Worm (Caenorhabditis elegans) whole organism, young adult: ENCODE results near the gene Y57G11C.42.

ENCODE experiments used
- B0261.1 ChIP-seq: sonication (generic microtip); optimal IDR thresholded peaks from 2 replicates; lab custom pipeline; 2016; ENCODE audit warnings: mild to moderate bottlenecking, missing genetic modification characterization, moderate library complexity, missing compliant biosample characterization
- B0336.3 ChIP-seq: fragments of 200-800 bp; sonication (Bioruptor generic); IDR thresholded peaks from 2 replicates; pipeline ENCODE4 v1.3.6; 2022; ENCODE audit warnings: missing genetic modification characterization, missing compliant biosample characterization
- C17E4.6 ChIP-seq: fragments of 200-800 bp; sonication (Bioruptor generic); IDR thresholded peaks from 2 replicates; pipeline ENCODE4 v1.3.6; 2022; ENCODE audit warnings: missing genetic modification reagents, missing genetic modification characterization, missing compliant biosample characterization
- F10E7.11 ChIP-seq: sonication (generic microtip); optimal IDR thresholded peaks from 2 replicates; lab custom pipeline; 2017; ENCODE audit warnings: mild to moderate bottlenecking, missing genetic modification characterization, moderate library complexity, missing compliant biosample characterization
- F39B2.1 ChIP-seq: fragments of 200-800 bp; sonication (Bioruptor generic); IDR thresholded peaks from 2 replicates; pipeline ENCODE4 v1.3.6; 2022; ENCODE audit warnings: missing genetic modification reagents, missing genetic modification characterization, missing compliant biosample characterization
- F52B5.7 ChIP-seq: sonication (generic microtip); optimal IDR thresholded peaks from 2 replicates; lab custom pipeline; 2016; ENCODE audit warnings: mild to moderate bottlenecking, missing genetic modification characterization, missing compliant biosample characterization
- K11D2.4 ChIP-seq: fragments of 200-800 bp; sonication (Bioruptor generic); IDR thresholded peaks from 2 replicates; pipeline ENCODE4 v1.3.6; 2022; ENCODE audit warnings: missing genetic modification reagents, missing genetic modification characterization, missing compliant biosample characterization
- K12H6.12 ChIP-seq: fragments of 200-800 bp; sonication (Bioruptor generic); optimal IDR thresholded peaks from 2 replicates; lab custom pipeline; 2018; ENCODE audit warnings: mild to moderate bottlenecking, missing genetic modification characterization, missing compliant biosample characterization
- T07F8.4 ChIP-seq: sonication (generic microtip); optimal IDR thresholded peaks from 2 replicates; lab custom pipeline; 2016; ENCODE audit warnings: mild to moderate bottlenecking, missing genetic modification characterization, moderate library complexity, missing compliant biosample characterization
- T26A5.8 ChIP-seq: sonication (generic microtip); optimal IDR thresholded peaks from 2 replicates; lab custom pipeline; 2016; ENCODE audit warnings: missing genetic modification characterization, missing compliant biosample characterization
- Y53F4B.3 ChIP-seq: fragments of 200-800 bp; sonication (Bioruptor generic); IDR thresholded peaks from 2 replicates; pipeline ENCODE4 v1.3.6; 2022; ENCODE audit warnings: missing genetic modification reagents, missing genetic modification characterization, missing compliant biosample characterization
- Y56A3A.18 ChIP-seq: fragments of 200-800 bp; sonication (Bioruptor generic); IDR thresholded peaks from 2 replicates; pipeline ENCODE4 v1.3.6; 2022; ENCODE audit warnings: missing genetic modification reagents, missing genetic modification characterization, missing compliant biosample characterization
- Y79H2A.3 ChIP-seq: fragments of 200-800 bp; sonication (Bioruptor generic); conservative IDR thresholded peaks from 2 replicates; pipeline ENCODE4 v1.3.6; 2022; ENCODE audit warnings: missing genetic modification reagents, missing genetic modification characterization, missing compliant biosample characterization
- Y95B8A.8 ChIP-seq: fragments of 200-800 bp; sonication (Bioruptor generic); IDR thresholded peaks from 2 replicates; pipeline ENCODE4 v1.3.6; 2022; ENCODE audit warnings: missing genetic modification reagents, missing genetic modification characterization, missing compliant biosample characterization
- aptf-2 ChIP-seq: fragments of 200-800 bp; sonication (Bioruptor generic); conservative IDR thresholded peaks from 2 replicates; pipeline ENCODE4 v1.3.6; 2022; ENCODE audit warnings: missing genetic modification reagents, missing genetic modification characterization, missing compliant biosample characterization
- aptf-3 ChIP-seq: fragments of 200-800 bp; sonication (Bioruptor generic); IDR thresholded peaks from 2 replicates; pipeline ENCODE4 v1.3.6; 2022; ENCODE audit warnings: missing genetic modification characterization, missing compliant biosample characterization
- bed-1 ChIP-seq: fragments of 200-800 bp; sonication (Bioruptor generic); IDR thresholded peaks from 2 replicates; pipeline ENCODE4 v1.3.6; 2022; ENCODE audit warnings: missing genetic modification reagents, missing genetic modification characterization, missing compliant biosample characterization
- ccch-3 ChIP-seq: fragments of 200-800 bp; sonication (Bioruptor generic); optimal IDR thresholded peaks from 2 replicates; lab custom pipeline; 2018; ENCODE audit warnings: mild to moderate bottlenecking, missing genetic modification characterization, missing compliant biosample characterization
- ceh-40 ChIP-seq: fragments of 200-800 bp; sonication (Bioruptor generic); IDR thresholded peaks from 2 replicates; pipeline ENCODE4 v1.3.6; 2022; ENCODE audit warnings: missing genetic modification characterization, missing compliant biosample characterization
- ceh-58 ChIP-seq: fragments of 200-800 bp; sonication (Bioruptor generic); IDR thresholded peaks from 2 replicates; pipeline ENCODE4 v1.3.6; 2022; ENCODE audit warnings: missing genetic modification characterization, missing compliant biosample characterization
- dpff-1 ChIP-seq: sonication (generic microtip); optimal IDR thresholded peaks from 2 replicates; lab custom pipeline; 2017; ENCODE audit warnings: mild to moderate bottlenecking, missing genetic modification characterization, missing compliant biosample characterization
- egl-18 ChIP-seq: fragments of 200-800 bp; sonication (Bioruptor generic); IDR thresholded peaks from 2 replicates; pipeline ENCODE4 v1.3.6; 2022; ENCODE audit warnings: missing genetic modification reagents, missing genetic modification characterization, missing compliant biosample characterization
- ekl-4 ChIP-seq: fragments of 200-800 bp; sonication (Bioruptor generic); IDR thresholded peaks from 2 replicates; pipeline ENCODE4 v1.3.6; 2022; ENCODE audit warnings: missing genetic modification reagents, missing genetic modification characterization, missing compliant biosample characterization
- fkh-3 ChIP-seq: sonication (generic microtip); optimal IDR thresholded peaks from 2 replicates; lab custom pipeline; 2016; ENCODE audit warnings: mild to moderate bottlenecking, missing genetic modification characterization, missing compliant biosample characterization
- gei-17 ChIP-seq: fragments of 200-800 bp; sonication (Bioruptor generic); optimal IDR thresholded peaks from 2 replicates; lab custom pipeline; 2018; ENCODE audit warnings: mild to moderate bottlenecking, missing genetic modification characterization, missing compliant biosample characterization
- hlh-26 ChIP-seq: fragments of 200-800 bp; sonication (Bioruptor generic); conservative IDR thresholded peaks from 2 replicates; pipeline ENCODE4 v1.3.6; 2022; ENCODE audit warnings: missing genetic modification reagents, missing genetic modification characterization, missing compliant biosample characterization
- hmg-1.2 ChIP-seq: fragments of 200-800 bp; sonication (Bioruptor generic); IDR thresholded peaks from 2 replicates; pipeline ENCODE4 v1.3.6; 2022; ENCODE audit warnings: missing genetic modification reagents, missing genetic modification characterization, missing compliant biosample characterization
- lin-26 ChIP-seq: fragments of 200-800 bp; sonication (Bioruptor generic); IDR thresholded peaks from 2 replicates; pipeline ENCODE4 v1.3.6; 2022; ENCODE audit warnings: missing genetic modification reagents, missing genetic modification characterization, missing compliant biosample characterization
- lin-35 ChIP-seq, 3 experiments: fragments of 150-350 bp in 2 of 3; sonication (generic microtip) in 1 of 3; optimal IDR thresholded peaks; 2 replicates each; lab custom pipeline; 2014 to 2018; ENCODE audit warnings: missing biosample characterization in 3 of 3, missing genetic modification characterization in 3 of 3, missing genetic modification reagents in 3 of 3
- lsy-27 ChIP-seq: sonication (generic microtip); optimal IDR thresholded peaks from 2 replicates; lab custom pipeline; 2017; ENCODE audit warnings: missing genetic modification characterization, mild to moderate bottlenecking, missing compliant biosample characterization, antibody characterized with exemption, missing genotype, borderline replicate concordance; ENCODE audit not compliant: insufficient read depth
- madf-10 ChIP-seq: sonication (generic microtip); optimal IDR thresholded peaks from 2 replicates; lab custom pipeline; 2016; ENCODE audit warnings: mild to moderate bottlenecking, missing genetic modification characterization, missing compliant biosample characterization
- mes-4 ChIP-seq: sonication (generic microtip); optimal IDR thresholded peaks from 2 replicates; lab custom pipeline; 2016; ENCODE audit warnings: missing genotype, missing genetic modification characterization, missing compliant biosample characterization
- nhr-120 ChIP-seq: fragments of 200-800 bp; sonication (Bioruptor generic); IDR thresholded peaks from 2 replicates; pipeline ENCODE4 v1.3.6; 2022; ENCODE audit warnings: missing genetic modification characterization, missing compliant biosample characterization
- nhr-179 ChIP-seq: sonication (generic microtip); optimal IDR thresholded peaks from 2 replicates; lab custom pipeline; 2016; ENCODE audit warnings: mild to moderate bottlenecking, missing genetic modification characterization, missing compliant biosample characterization
- nhr-90 ChIP-seq: sonication (generic microtip); optimal IDR thresholded peaks from 2 replicates; lab custom pipeline; 2016; ENCODE audit warnings: missing genotype, mild to moderate bottlenecking, missing genetic modification characterization, missing compliant biosample characterization
- pbrm-1 ChIP-seq: fragments of 200-800 bp; sonication (Bioruptor generic); IDR thresholded peaks from 2 replicates; pipeline ENCODE4 v1.3.6; 2022; ENCODE audit warnings: missing genetic modification reagents, missing genetic modification characterization, missing compliant biosample characterization
- pha-4 ChIP-seq: fragments of 150-350 bp; sonication (generic microtip); optimal IDR thresholded peaks from 2 replicates; lab custom pipeline; 2014; ENCODE audit warnings: missing biosample characterization, missing genetic modification reagents, missing genetic modification characterization
- rcor-1 ChIP-seq: fragments of 200-800 bp; sonication (Bioruptor generic); IDR thresholded peaks from 2 replicates; pipeline ENCODE4 v1.3.6; 2022; ENCODE audit warnings: missing genetic modification reagents, missing genetic modification characterization, missing compliant biosample characterization
- rec-8 ChIP-seq, 2 experiments: sonication (generic microtip); optimal IDR thresholded peaks; 2 replicates each; lab custom pipeline; 2016; ENCODE audit warnings: mild to moderate bottlenecking in 2 of 2, missing genetic modification characterization in 2 of 2, missing genetic modification reagents in 2 of 2, missing genotype in 2 of 2, missing biosample characterization in 1 of 2, missing compliant biosample characterization in 1 of 2, moderate library complexity in 1 of 2
- repo-1 ChIP-seq: sonication (generic microtip); optimal IDR thresholded peaks from 2 replicates; lab custom pipeline; 2017; ENCODE audit warnings: mild to moderate bottlenecking, missing genetic modification characterization, missing compliant biosample characterization
- sdz-38 ChIP-seq: sonication (generic microtip); optimal IDR thresholded peaks from 2 replicates; lab custom pipeline; 2016; ENCODE audit warnings: missing genotype, missing genetic modification characterization, missing compliant biosample characterization
- snpc-3.4 ChIP-seq: sonication (generic microtip); optimal IDR thresholded peaks from 2 replicates; lab custom pipeline; 2017; ENCODE audit warnings: missing genetic modification characterization, mild to moderate bottlenecking, missing compliant biosample characterization, antibody characterized with exemption, moderate library complexity, missing genotype, missing genetic modification reagents
- snpc-4 ChIP-seq, 5 experiments: fragments of 150-350 bp in 1 of 5; sonication (generic microtip) in 4 of 5; optimal IDR thresholded peaks; 2 replicates each; lab custom pipeline; 2014 to 2018; ENCODE audit warnings: missing genetic modification characterization in 5 of 5, missing biosample characterization in 3 of 5, antibody characterized with exemption in 2 of 5, mild to moderate bottlenecking in 2 of 5, missing compliant biosample characterization in 2 of 5, missing genotype in 2 of 5, moderate library complexity in 2 of 5, missing genetic modification reagents in 1 of 5
- tbp1 ChIP-seq: fragments of 200-800 bp; sonication (Bioruptor generic); optimal IDR thresholded peaks from 2 replicates; lab custom pipeline; 2018; ENCODE audit warnings: mild to moderate bottlenecking, missing genetic modification characterization, missing compliant biosample characterization
- unc-130 ChIP-seq: sonication (generic microtip); optimal IDR thresholded peaks from 2 replicates; lab custom pipeline; 2016; ENCODE audit warnings: missing genetic modification reagents, missing genetic modification characterization, missing compliant biosample characterization
- ztf-26 ChIP-seq: sonication (generic microtip); optimal IDR thresholded peaks from 2 replicates; lab custom pipeline; 2017; ENCODE audit warnings: missing genetic modification characterization, missing compliant biosample characterization
- ztf-3 ChIP-seq: fragments of 200-800 bp; sonication (Bioruptor generic); optimal IDR thresholded peaks from 2 replicates; lab custom pipeline; 2018; ENCODE audit warnings: mild to moderate bottlenecking, missing genetic modification characterization, missing compliant biosample characterization

The Y57G11C.42 gene

DNA sequence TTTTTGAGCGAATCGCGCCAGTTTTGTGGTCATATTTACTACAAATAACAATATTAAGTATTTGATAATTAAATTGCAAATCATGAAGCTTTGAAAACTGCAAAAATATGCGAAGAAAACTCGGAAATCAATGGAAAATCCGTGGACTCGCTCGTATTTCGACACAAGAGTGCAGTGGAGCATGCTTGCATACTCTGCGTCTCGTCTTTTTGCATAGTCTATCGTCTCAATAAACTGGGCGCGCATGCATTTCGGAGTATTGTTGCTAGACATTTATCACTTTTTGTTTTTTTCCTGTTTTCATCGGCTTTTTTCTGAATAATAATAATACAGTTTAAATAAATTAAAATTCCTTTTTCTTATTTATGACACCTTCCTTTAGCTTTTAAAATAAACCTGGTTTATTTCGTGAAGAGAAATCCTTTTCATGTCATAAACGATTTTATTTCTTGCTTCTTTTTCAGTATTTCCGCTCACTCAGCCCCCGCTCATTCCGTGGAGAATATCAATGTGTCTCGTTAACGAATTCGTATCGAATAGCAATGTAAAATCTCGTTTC is 39.4 kb downstream of the Y57G11C.42 start, which contains the start of the genes mrps-7 and Y57G11C.3 (continued):
- TF ChIP-seq egl-18 (GFP tag; lab: Robert Waterston, UW) = no peak
- peak; percentile 68 for TF ChIP-seq B0336.3
- TF ChIP-seq unc-130 (GFP tag; lab: Kevin White, UChicago) = no peak
- TF ChIP-seq Y95B8A.8 = no peak
- peak; percentile 79 for TF ChIP-seq pbrm-1 (GFP tag; lab: Robert Waterston, UW)
- TF ChIP-seq snpc-3.4 (tag; lab: Kevin White, UChicago) = peak; percentile 36
- TF ChIP-seq ceh-40 = no peak
- peak; percentile 69 for TF ChIP-seq K12H6.12
- TF ChIP-seq F39B2.1 (GFP tag; lab: Robert Waterston, UW) = no peak
- TF ChIP-seq aptf-3 (GFP tag; lab: Robert Waterston, UW) = no peak
- no peak for TF ChIP-seq aptf-2 (GFP tag; lab: Robert Waterston, UW)
- TF ChIP-seq lin-35 (GFP tag; optimal IDR thresholded peaks at IDR 0.05; lab: Kevin White, UChicago) = peak in 2 of 3 experiments; percentile 12 to 83
- no peak for TF ChIP-seq ztf-3
- no peak for TF ChIP-seq Y53F4B.3 (GFP tag; lab: Robert Waterston, UW)
- no peak for TF ChIP-seq ceh-58 (GFP tag; lab: Robert Waterston, UW)
- TF ChIP-seq nhr-90 = no peak
- TF ChIP-seq Y79H2A.3 (GFP tag; lab: Robert Waterston, UW) = no peak
- no peak for TF ChIP-seq lin-26 (GFP tag; lab: Robert Waterston, UW)
- no peak for TF ChIP-seq T26A5.8 (tag; lab: Kevin White, UChicago)
- TF ChIP-seq nhr-120 (GFP tag; lab: Robert Waterston, UW) = no peak
- TF ChIP-seq pha-4 = peak; percentile 80
- no peak for TF ChIP-seq F52B5.7 (tag; lab: Kevin White, UChicago)
- TF ChIP-seq repo-1 (tag; lab: Kevin White, UChicago) = no peak
- no peak for TF ChIP-seq lsy-27 (tag; lab: Kevin White, UChicago)
- TF ChIP-seq mes-4 = no peak
- TF ChIP-seq snpc-4 (GFP tag; optimal IDR thresholded peaks at IDR 0.05; lab: Kevin White, UChicago) = peak; percentile 83
- peak; percentile 73 to 93 (median 86) for TF ChIP-seq snpc-4 (tag; optimal IDR thresholded peaks at IDR 0.05; lab: Kevin White, UChicago)
- TF ChIP-seq gei-17 (GFP tag; lab: Kevin White, UChicago) = no peak
- TF ChIP-seq Y56A3A.18 (GFP tag; lab: Robert Waterston, UW) = no peak
- TF ChIP-seq C17E4.6 = no peak
- TF ChIP-seq dpff-1 (tag; lab: Kevin White, UChicago) = no peak

ce11 chrIV:14769218-14769835 is 41.0 kb downstream of the Y57G11C.42 start, which contains the start of gene Y57G11C.43:
TSS of gene Y57G11C.43 (plus strand) at chrIV:14769441.
- TF ChIP-seq lin-35 (GFP tag; optimal IDR thresholded peaks at IDR 0.05; lab: Kevin White, UChicago) (no peak), nhr-179 (tag; lab: Kevin White, UChicago) (no peak), lin-26 (GFP tag; lab: Robert Waterston, UW) (no peak), K11D2.4 (GFP tag; lab: Robert Waterston, UW) (no peak), pbrm-1 (GFP tag; lab: Robert Waterston, UW) (0 out of 2 replicates have a peak, but pooled peaks have one; percentile 16), ccch-3 (GFP tag; lab: Kevin White, UChicago) (no peak), madf-10 (tag; lab: Kevin White, UChicago) (no peak), ekl-4 (peak; percentile 55), hlh-26 (GFP tag; lab: Robert Waterston, UW) (no peak), unc-130 (GFP tag; lab: Kevin White, UChicago) (peak; percentile 28), fkh-3 (tag; lab: Kevin White, UChicago) (no peak), tbp1 (GFP tag; lab: Kevin White, UChicago) (peak; percentile 26), T07F8.4 (tag; lab: Kevin White, UChicago) (no peak), sdz-38 (tag; lab: Kevin White, UChicago) (no peak), ztf-26 (tag; lab: Kevin White, UChicago) (no peak), bed-1 (no peak), B0261.1 (tag; lab: Kevin White, UChicago) (no peak), rec-8 (tag; optimal IDR thresholded peaks at IDR 0.05; lab: Kevin White, UChicago) (no peak), F10E7.11 (tag; lab: Kevin White, UChicago) (no peak), snpc-4 (GFP tag; optimal IDR thresholded peaks at IDR 0.05; lab: Kevin White, UChicago) (no peak), snpc-4 (tag; optimal IDR thresholded peaks at IDR 0.05; lab: Kevin White, UChicago) (peak in 3 of 4 experiments; percentile 25 to 92 (median 76)), rcor-1 (GFP tag; lab: Robert Waterston, UW) (no peak), hmg-1.2 (GFP tag; lab: Robert Waterston, UW) (peak; percentile 27; the same call in 1 of the 2 replicates)
